Fruit fly (Drosophila melanogaster) Kc167 (cell line): Measurements from ENCODE around the gene beta4GalT7.

ENCODE experiments used
- Sin3A ChIP-seq: fragments of >200 bp; optimal IDR thresholded peaks from 2 replicates; lab custom pipeline; 2018; ENCODE audit warnings: missing external identifiers
- h ChIP-seq: fragments of >200 bp; optimal IDR thresholded peaks from 3 replicates; lab custom pipeline; 2018; ENCODE audit warnings: missing external identifiers
- insv ChIP-seq: fragments of >200 bp; optimal IDR thresholded peaks from 3 replicates; lab custom pipeline; 2018; ENCODE audit warnings: missing external identifiers
- psq ChIP-seq: fragments of >200 bp; optimal IDR thresholded peaks from 2 replicates; lab custom pipeline; 2017; ENCODE audit warnings: missing external identifiers

dm6 chr3R:25064907-25065841 is 42.1 kb downstream of the beta4GalT7 start, which contains the start of the genes veli and PQBP1:
- TF ChIP-seq insv (no peak), psq (no peak), Sin3A (no peak), h (lab: Kevin White, UChicago) (no peak)
